Fruit fly (Drosophila melanogaster): ENCODE measurements around the gene para.

Gene para

DNA sequence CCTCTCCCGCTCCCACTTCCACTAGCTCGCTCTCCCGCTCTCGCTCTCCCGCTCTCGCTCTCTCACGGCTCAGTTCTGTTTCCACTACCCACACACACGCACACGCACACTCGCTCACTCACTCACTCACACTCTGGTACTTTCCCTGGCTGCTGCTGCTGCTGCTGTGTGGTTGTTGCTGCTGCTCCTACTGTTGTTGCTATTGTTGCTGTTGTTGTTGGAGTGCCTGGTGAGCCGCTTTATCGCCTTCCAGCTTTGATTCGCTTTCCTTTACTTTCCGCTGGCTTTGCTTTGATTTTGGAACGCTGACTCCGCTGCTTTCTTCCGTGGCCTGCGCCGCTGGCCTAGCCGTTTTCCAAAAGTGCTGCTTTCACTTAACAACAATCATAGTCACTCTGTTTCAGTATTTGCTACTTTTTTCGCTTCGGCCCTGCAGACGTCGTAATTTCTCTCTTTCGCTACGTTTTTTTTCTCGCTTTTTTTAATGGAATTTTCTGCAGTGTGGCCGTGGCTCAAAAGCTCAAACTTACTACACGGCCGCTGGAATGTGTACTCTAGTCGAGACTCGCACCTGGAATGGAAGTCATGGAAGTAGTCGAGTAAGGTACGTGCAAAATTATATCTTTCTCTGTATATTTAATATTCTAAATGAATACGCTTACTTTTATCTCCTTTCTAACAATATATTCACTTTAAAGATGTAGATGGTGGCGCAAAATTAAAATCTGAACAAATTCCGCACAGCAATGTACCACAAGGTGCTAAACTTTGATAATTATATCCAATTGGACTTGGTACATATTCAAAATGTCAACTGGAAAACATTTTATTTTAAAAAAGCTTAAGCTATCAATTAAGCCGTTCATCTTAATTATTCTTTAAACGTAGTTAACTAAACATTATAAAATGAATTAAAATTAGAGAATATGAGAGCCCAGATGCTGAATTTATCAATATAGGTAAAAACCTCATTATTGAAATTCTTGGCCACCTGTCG lies 26.9 kb upstream of the para start, which contains the start of gene Pp2B-14D (continued):
- peak; percentile 43 for TF ChIP-seq CG9139 (GFP tag; optimal IDR thresholded peaks at IDR 0.05)
- peak; percentile 5 for TF ChIP-seq Ets96B (tag; optimal IDR thresholded peaks at IDR 0.05)
- TF ChIP-seq fkh (GFP tag; optimal IDR thresholded peaks at IDR 0.05), result peak; percentile 81
- peak; percentile 37 for TF ChIP-seq Blimp-1 (GFP tag; optimal IDR thresholded peaks at IDR 0.05)

DNA sequence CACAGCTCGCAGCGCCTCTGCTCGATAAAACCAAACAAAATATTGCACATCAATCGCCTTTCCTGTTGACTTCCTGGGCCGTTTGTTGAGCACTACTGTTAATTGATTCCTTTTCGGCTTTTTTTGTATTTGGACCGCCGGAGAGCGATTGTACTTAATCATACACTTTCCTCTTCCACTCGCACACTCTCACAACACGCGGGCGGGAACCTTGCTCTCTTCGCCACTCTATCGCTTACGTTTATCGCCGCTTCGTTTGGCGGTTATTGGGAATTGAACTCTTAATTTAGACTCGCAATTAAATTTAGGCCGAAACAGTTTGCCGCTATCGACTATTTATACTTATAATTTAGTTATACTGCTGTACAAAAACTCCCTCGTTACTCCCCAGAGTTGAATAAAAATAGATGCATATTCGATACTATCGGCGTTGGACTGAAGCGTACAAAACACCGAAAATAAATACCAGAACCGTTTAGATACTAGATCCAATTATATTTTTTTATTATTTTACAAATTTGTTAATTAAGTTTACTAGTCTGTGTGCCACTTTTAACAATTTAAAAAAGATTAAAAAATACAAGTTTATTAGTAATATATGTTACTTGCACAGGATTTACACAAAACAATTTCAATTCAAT lies 20.8 kb upstream of the para start, which contains the start of gene Arp2:
Gene Arp2, minus strand, starts transcription at position 427 of the 641 bp plus-strand sequence.
- TF ChIP-seq CG34406 (GFP tag; optimal IDR thresholded peaks at IDR 0.05), result no peak
- peak; percentile 21 for TF ChIP-seq Eip78C (GFP tag)

DNA sequence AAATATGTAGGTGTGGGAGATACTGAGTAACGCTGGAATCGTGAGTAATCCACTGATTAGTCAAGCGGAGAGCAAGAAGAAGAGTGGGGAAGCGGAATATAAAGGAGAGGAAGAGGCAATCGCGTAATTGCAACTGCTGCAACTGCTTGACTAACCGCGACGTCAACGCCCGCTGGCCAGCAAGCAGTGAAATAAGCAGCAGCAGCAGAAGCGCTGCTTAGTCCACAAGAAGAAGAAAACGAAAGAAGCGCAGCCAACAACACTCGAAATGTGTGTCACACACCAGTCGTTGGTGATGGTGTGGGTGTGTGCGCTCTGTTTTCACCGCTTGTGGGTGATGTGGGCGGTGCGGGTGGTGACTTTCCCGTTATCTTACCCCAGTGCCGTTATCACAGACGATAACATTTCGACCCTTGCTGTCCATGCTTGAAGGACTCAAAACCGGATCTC lies 20.1 kb upstream of the para start:
- TF ChIP-seq vri (GFP tag; optimal IDR thresholded peaks at IDR 0.05), result peak; percentile 83
- TF ChIP-seq Blimp-1 (GFP tag; optimal IDR thresholded peaks at IDR 0.05), result no peak
- TF ChIP-seq Eip78C (GFP tag), result peak; percentile 45
- TF ChIP-seq CG11294 (GFP tag; IDR thresholded peaks at IDR 0.05), result no peak
- TF ChIP-seq Eip75B (GFP tag; optimal IDR thresholded peaks at IDR 0.05), result peak; percentile 35
- 0 out of 3 replicates have a peak, but pooled peaks have one; percentile 23 for TF ChIP-seq CG8119 (GFP tag; IDR thresholded peaks at IDR 0.05)
- no peak for TF ChIP-seq fd59A (GFP tag; optimal IDR thresholded peaks at IDR 0.05)
- no peak for TF ChIP-seq CG8632 (GFP tag; optimal IDR thresholded peaks at IDR 0.05)
- no peak for TF ChIP-seq acj6 (GFP tag; optimal IDR thresholded peaks at IDR 0.05)
- peak; percentile 88 for TF ChIP-seq svp (GFP tag)
- peak; percentile 14; the same call in 1 of the 3 replicates for TF ChIP-seq CG6163 (GFP tag; IDR thresholded peaks at IDR 0.05)
- TF ChIP-seq eg (GFP tag; IDR thresholded peaks at IDR 0.05), result peak; percentile 12; the same call in 1 of the 3 replicates

DNA sequence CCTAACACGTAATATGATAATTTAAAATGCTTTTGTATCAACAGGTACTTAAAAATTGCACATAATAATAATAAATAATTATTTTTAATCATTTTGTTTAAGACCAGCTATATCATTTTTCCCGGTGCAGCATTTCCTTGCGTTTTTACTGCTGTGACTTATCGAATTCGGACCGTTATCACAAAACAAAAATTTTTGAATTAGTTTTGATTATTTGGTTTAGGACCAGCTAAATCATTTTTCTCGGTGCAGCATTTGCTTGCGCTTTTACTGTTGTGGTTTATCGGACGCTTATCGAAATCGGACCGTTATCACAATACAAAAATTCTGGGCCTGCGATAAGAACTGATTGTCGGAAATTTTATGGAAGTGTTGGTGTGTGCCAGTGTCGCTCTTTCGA lies 19.7 kb upstream of the para start:
- TF ChIP-seq spab (GFP tag; optimal IDR thresholded peaks at IDR 0.05), result no peak
- peak; percentile 81 for TF ChIP-seq CG31627 (GFP tag; optimal IDR thresholded peaks at IDR 0.05)
- peak; percentile 64 for TF ChIP-seq dac (GFP tag; optimal IDR thresholded peaks at IDR 0.05)
- no peak for TF ChIP-seq CG10669 (GFP tag; optimal IDR thresholded peaks at IDR 0.05)
- peak; percentile 62 for TF ChIP-seq fd85E (GFP tag; optimal IDR thresholded peaks at IDR 0.05)
- TF ChIP-seq CG6808 (GFP tag; optimal IDR thresholded peaks at IDR 0.05), result no peak
- peak; percentile 18 for TF ChIP-seq Lpt (GFP tag; optimal IDR thresholded peaks at IDR 0.05)
- peak; percentile 52 for TF ChIP-seq Blimp-1 (GFP tag; optimal IDR thresholded peaks at IDR 0.05)
- peak; percentile 75 for TF ChIP-seq cyc (GFP tag; optimal IDR thresholded peaks at IDR 0.05)
- TF ChIP-seq eg (GFP tag; IDR thresholded peaks at IDR 0.05), result peak; percentile 85; the same call in 2 of the 3 replicates
- TF ChIP-seq Eip93F (GFP tag; optimal IDR thresholded peaks at IDR 0.05), result peak; percentile 84
- TF ChIP-seq esn (GFP tag; optimal IDR thresholded peaks at IDR 0.05), result peak; percentile 86
- peak; percentile 77 for TF ChIP-seq Hr4 (GFP tag; optimal IDR thresholded peaks at IDR 0.05)
- no peak for TF ChIP-seq CG7368 (GFP tag; optimal IDR thresholded peaks at IDR 0.05)
- TF ChIP-seq achi (GFP tag; optimal IDR thresholded peaks at IDR 0.05), result peak; percentile 78
- TF ChIP-seq CG8319 (GFP tag; optimal IDR thresholded peaks at IDR 0.05), result peak; percentile 78
- peak; percentile 58 for TF ChIP-seq CG11902 (GFP tag; optimal IDR thresholded peaks at IDR 0.05)
- peak; percentile 65 for TF ChIP-seq dsx (GFP tag; optimal IDR thresholded peaks at IDR 0.05; ENCODE audit: poor library complexity, severe bottlenecking)
- TF ChIP-seq CG9139 (GFP tag; optimal IDR thresholded peaks at IDR 0.05), result no peak
- TF ChIP-seq Hr39 (GFP tag; optimal IDR thresholded peaks at IDR 0.05), result peak; percentile 78
- peak; percentile 54 for TF ChIP-seq fd59A (GFP tag; optimal IDR thresholded peaks at IDR 0.05)
- TF ChIP-seq Sox102F (GFP tag; optimal IDR thresholded peaks at IDR 0.05), result no peak
- no peak for TF ChIP-seq CG16779 (tag; optimal IDR thresholded peaks at IDR 0.05)
- peak; percentile 81 for TF ChIP-seq Met (GFP tag; optimal IDR thresholded peaks at IDR 0.05)
- peak; percentile 61 for TF ChIP-seq CG6854 (GFP tag; optimal IDR thresholded peaks at IDR 0.05)
- no peak for TF ChIP-seq CG6276 (GFP tag; optimal IDR thresholded peaks at IDR 0.05)
- TF ChIP-seq acj6 (GFP tag; optimal IDR thresholded peaks at IDR 0.05), result peak; percentile 79
- TF ChIP-seq Smox (GFP tag; optimal IDR thresholded peaks at IDR 0.05), result peak; percentile 82
- TF ChIP-seq Eip78C (GFP tag), result peak; percentile 93
- TF ChIP-seq lz (GFP tag; optimal IDR thresholded peaks at IDR 0.05), result peak; percentile 77
- TF ChIP-seq Ets96B (tag; optimal IDR thresholded peaks at IDR 0.05), result peak; percentile 75
- TF ChIP-seq CG4318 (GFP tag; optimal IDR thresholded peaks at IDR 0.05), result peak; percentile 69
